Fruit fly (Drosophila melanogaster) whole organism, embryonic: ENCODE measurements around the gene fok.

Experiments
- Atf-2 ChIP-seq: fragments of 200-800 bp; sonication (Bioruptor generic); optimal IDR thresholded peaks from 2 replicates; lab custom pipeline; 2016; ENCODE audit warnings: missing biosample characterization, missing genetic modification characterization
- Bgb ChIP-seq: fragments of 200-800 bp; sonication (Bioruptor generic); IDR thresholded peaks from 2 replicates; pipeline ENCODE4 v1.3.6; 2022; ENCODE audit warnings: missing biosample characterization, missing genetic modification characterization; ENCODE audit not compliant: partially characterized antibody
- CG11560 ChIP-seq: fragments of 200-800 bp; sonication (Bioruptor generic); IDR thresholded peaks from 3 replicates; pipeline ENCODE4 v1.3.6; 2022; ENCODE audit warnings: missing biosample characterization, missing genetic modification characterization
- CG12071 ChIP-seq: fragments of 200-800 bp; sonication (Bioruptor generic); optimal IDR thresholded peaks from 3 replicates; lab custom pipeline; 2018; ENCODE audit warnings: missing biosample characterization, mild to moderate bottlenecking, missing genetic modification characterization
- CG12104 ChIP-seq: fragments of 200-800 bp; sonication (Bioruptor generic); optimal IDR thresholded peaks from 3 replicates; lab custom pipeline; 2016; ENCODE audit warnings: missing biosample characterization, missing genetic modification characterization
- CG14667 ChIP-seq: fragments of 200-800 bp; sonication (Bioruptor generic); IDR thresholded peaks from 2 replicates; pipeline ENCODE4 v1.3.6; 2022; ENCODE audit warnings: missing biosample characterization, missing genetic modification characterization
- CG17361 ChIP-seq: fragments of 200-800 bp; sonication (Bioruptor generic); IDR thresholded peaks from 3 replicates; pipeline ENCODE4 v1.3.6; 2022; ENCODE audit warnings: missing biosample characterization, missing genetic modification characterization
- CG17802 ChIP-seq: fragments of 200-800 bp; sonication (Bioruptor generic); optimal IDR thresholded peaks from 2 replicates; lab custom pipeline; 2018; ENCODE audit warnings: missing biosample characterization, mild to moderate bottlenecking, missing genetic modification characterization, moderate library complexity
- CG1792 ChIP-seq: fragments of 200-800 bp; sonication (Bioruptor generic); optimal IDR thresholded peaks from 2 replicates; lab custom pipeline; 2016; ENCODE audit warnings: missing biosample characterization, missing genetic modification characterization
- CG18599 ChIP-seq: fragments of 200-800 bp; sonication (Bioruptor generic); optimal IDR thresholded peaks from 3 replicates; lab custom pipeline; 2017; ENCODE audit warnings: missing biosample characterization, missing genetic modification characterization, mild to moderate bottlenecking, moderate library complexity, missing genetic modification reagents
- CG2202 ChIP-seq: fragments of 200-800 bp; sonication (Bioruptor generic); optimal IDR thresholded peaks from 2 replicates; lab custom pipeline; 2018; ENCODE audit warnings: missing biosample characterization, mild to moderate bottlenecking, missing genetic modification characterization
- CG31388 ChIP-seq: fragments of 200-800 bp; sonication (Bioruptor generic); optimal IDR thresholded peaks from 2 replicates; lab custom pipeline; 2016; ENCODE audit warnings: missing biosample characterization, missing genetic modification characterization
- CG3163 ChIP-seq: fragments of 200-800 bp; sonication (Bioruptor generic); optimal IDR thresholded peaks from 3 replicates; lab custom pipeline; 2016; ENCODE audit warnings: missing biosample characterization, missing genetic modification characterization
- CG32532 ChIP-seq: fragments of 200-800 bp; sonication (Bioruptor generic); IDR thresholded peaks from 2 replicates; pipeline ENCODE4 v1.3.6; 2022; ENCODE audit warnings: missing biosample characterization, missing genetic modification characterization
- CG33557 ChIP-seq: fragments of 200-800 bp; sonication (Bioruptor generic); optimal IDR thresholded peaks from 2 replicates; lab custom pipeline; 2019; ENCODE audit warnings: missing biosample characterization, mild to moderate bottlenecking, missing genetic modification characterization, moderate library complexity
- CG42726 ChIP-seq: fragments of 200-800 bp; sonication (Bioruptor generic); IDR thresholded peaks from 2 replicates; pipeline ENCODE4 v1.3.6; 2022; ENCODE audit warnings: missing biosample characterization, missing genetic modification characterization; ENCODE audit not compliant: partially characterized antibody
- CTCF ChIP-seq: fragments of 200-800 bp; sonication (Bioruptor generic); optimal IDR thresholded peaks from 2 replicates; lab custom pipeline; 2017; ENCODE audit warnings: missing biosample characterization, mild to moderate bottlenecking, missing genetic modification characterization, moderate library complexity
- D ChIP-seq, 2 experiments: fragments of 200-800 bp in 1 of 2; fragments of >200 bp in 1 of 2; sonication (Bioruptor generic) in 1 of 2; optimal IDR thresholded peaks; 2 replicates in 1 of 2; 3 replicates in 1 of 2; lab custom pipeline; 2017; ENCODE audit warnings: mild to moderate bottlenecking in 1 of 2, missing biosample characterization in 1 of 2, missing genetic modification characterization in 1 of 2, missing genetic modification reagents in 1 of 2
- Dfd ChIP-seq, 2 experiments: fragments of >200 bp; optimal IDR thresholded peaks; 2 replicates each; lab custom pipeline; 2017; ENCODE audit warnings: missing biosample characterization in 2 of 2, missing genetic modification characterization in 2 of 2
- Dip2 ChIP-seq: fragments of 200-800 bp; sonication (Bioruptor generic); IDR thresholded peaks from 2 replicates; pipeline ENCODE4 v1.3.6; 2022; ENCODE audit warnings: missing biosample characterization, missing genetic modification characterization
- Dll ChIP-seq: fragments of 200-800 bp; sonication (Bioruptor generic); IDR thresholded peaks from 4 replicates; pipeline ENCODE4 v1.3.6; 2022; ENCODE audit warnings: missing biosample characterization, missing genetic modification characterization; ENCODE audit not compliant: partially characterized antibody
- Doc2 ChIP-seq: fragments of 200-800 bp; sonication (Bioruptor generic); IDR thresholded peaks from 2 replicates; pipeline ENCODE4 v1.3.6; 2022; ENCODE audit warnings: missing biosample characterization, missing genetic modification characterization
- E2f2 ChIP-seq: fragments of 200-800 bp; sonication (Bioruptor generic); IDR thresholded peaks from 2 replicates; pipeline ENCODE4 v1.3.6; 2022; ENCODE audit warnings: missing biosample characterization, missing genetic modification characterization
- ERR ChIP-seq: fragments of 200-800 bp; sonication (Bioruptor generic); optimal IDR thresholded peaks from 2 replicates; lab custom pipeline; 2016; ENCODE audit warnings: missing biosample characterization, missing genetic modification characterization
- Ets97D ChIP-seq: fragments of 200-800 bp; sonication (Bioruptor generic); optimal IDR thresholded peaks from 3 replicates; lab custom pipeline; 2016; ENCODE audit warnings: missing biosample characterization, missing genetic modification characterization
- Mad ChIP-seq: fragments of 200-800 bp; sonication (Bioruptor generic); optimal IDR thresholded peaks from 2 replicates; lab custom pipeline; 2016; ENCODE audit warnings: missing biosample characterization, missing genetic modification characterization
- Max ChIP-seq: fragments of 200-800 bp; sonication (Bioruptor generic); optimal IDR thresholded peaks from 2 replicates; lab custom pipeline; 2016; ENCODE audit warnings: missing biosample characterization, mild to moderate bottlenecking, missing genetic modification characterization
- NfI ChIP-seq: fragments of 200-800 bp; sonication (Bioruptor generic); optimal IDR thresholded peaks from 3 replicates; lab custom pipeline; 2018; ENCODE audit warnings: missing biosample characterization, mild to moderate bottlenecking, missing genetic modification characterization, moderate library complexity
- Side ChIP-seq: fragments of 200-800 bp; sonication (Bioruptor generic); optimal IDR thresholded peaks from 2 replicates; lab custom pipeline; 2016; ENCODE audit warnings: missing biosample characterization, missing genetic modification characterization
- Taf1 ChIP-seq: fragments of 200-800 bp; sonication (Bioruptor generic); IDR thresholded peaks from 2 replicates; pipeline ENCODE4 v1.3.6; 2022; ENCODE audit warnings: missing biosample characterization, missing genetic modification characterization
- abd-A ChIP-seq: fragments of 200-800 bp; sonication (Bioruptor generic); optimal IDR thresholded peaks from 3 replicates; lab custom pipeline; 2019; ENCODE audit warnings: missing biosample characterization, mild to moderate bottlenecking, missing genetic modification characterization, moderate library complexity
- cad ChIP-seq: fragments of >200 bp; optimal IDR thresholded peaks from 2 replicates; lab custom pipeline; 2017; ENCODE audit warnings: missing biosample characterization, missing genetic modification characterization
- cato ChIP-seq: fragments of 200-800 bp; sonication (Bioruptor generic); optimal IDR thresholded peaks from 2 replicates; lab custom pipeline; 2016; ENCODE audit warnings: missing biosample characterization, missing genetic modification characterization, borderline replicate concordance
- cg ChIP-seq: fragments of 200-800 bp; sonication (Bioruptor generic); optimal IDR thresholded peaks from 3 replicates; lab custom pipeline; 2019; ENCODE audit warnings: missing biosample characterization, mild to moderate bottlenecking, missing genetic modification characterization, moderate library complexity
- chinmo ChIP-seq: fragments of 200-800 bp; sonication (Bioruptor generic); IDR thresholded peaks from 4 replicates; pipeline ENCODE4 v1.3.6; 2022; ENCODE audit warnings: missing biosample characterization, missing genetic modification characterization; ENCODE audit not compliant: partially characterized antibody
- crc ChIP-seq: fragments of 200-800 bp; sonication (Bioruptor generic); optimal IDR thresholded peaks from 2 replicates; lab custom pipeline; 2016; ENCODE audit warnings: missing biosample characterization, missing genetic modification characterization
- ems ChIP-seq: fragments of 200-800 bp; sonication (Bioruptor generic); optimal IDR thresholded peaks from 3 replicates; lab custom pipeline; 2016; ENCODE audit warnings: missing biosample characterization, missing genetic modification characterization
- jigr1 ChIP-seq: fragments of 200-800 bp; sonication (Bioruptor generic); IDR thresholded peaks from 3 replicates; pipeline ENCODE4 v1.3.6; 2022; ENCODE audit warnings: missing biosample characterization, missing genetic modification characterization
- peb ChIP-seq: fragments of 200-800 bp; sonication (Bioruptor generic); IDR thresholded peaks from 2 replicates; pipeline ENCODE4 v1.3.6; 2022; ENCODE audit warnings: missing biosample characterization, missing genetic modification characterization
- pho ChIP-seq: fragments of 200-800 bp; sonication (Bioruptor generic); optimal IDR thresholded peaks from 2 replicates; lab custom pipeline; 2016; ENCODE audit warnings: missing biosample characterization, missing genetic modification characterization
- psq ChIP-seq: fragments of 200-800 bp; sonication (Bioruptor generic); optimal IDR thresholded peaks from 2 replicates; lab custom pipeline; 2017; ENCODE audit warnings: missing biosample characterization, missing genetic modification characterization
- ro ChIP-seq: fragments of 200-800 bp; sonication (Bioruptor generic); IDR thresholded peaks from 2 replicates; pipeline ENCODE4 v1.3.6; 2022; ENCODE audit warnings: missing biosample characterization, missing genetic modification characterization
- sd ChIP-seq: fragments of 200-800 bp; sonication (Bioruptor generic); optimal IDR thresholded peaks from 3 replicates; lab custom pipeline; 2018; ENCODE audit warnings: missing biosample characterization, mild to moderate bottlenecking, missing genetic modification characterization, moderate library complexity
- shn ChIP-seq: fragments of 200-800 bp; sonication (Bioruptor generic); optimal IDR thresholded peaks from 3 replicates; lab custom pipeline; 2016; ENCODE audit warnings: missing biosample characterization, missing genetic modification characterization
- sim ChIP-seq: fragments of 200-800 bp; sonication (Bioruptor generic); IDR thresholded peaks from 2 replicates; pipeline ENCODE4 v1.3.6; 2022; ENCODE audit warnings: missing biosample characterization, missing genetic modification characterization
- trem ChIP-seq: fragments of 200-800 bp; optimal IDR thresholded peaks from 3 replicates; lab custom pipeline; 2019; ENCODE audit warnings: missing biosample characterization, mild to moderate bottlenecking, missing genetic modification characterization, moderate library complexity
- usp ChIP-seq: fragments of >200 bp; optimal IDR thresholded peaks from 2 replicates; lab custom pipeline; 2017; ENCODE audit warnings: missing biosample characterization, missing genetic modification characterization
- vfl ChIP-seq: fragments of 200-800 bp; sonication (Bioruptor generic); optimal IDR thresholded peaks from 2 replicates; lab custom pipeline; 2016; ENCODE audit warnings: missing biosample characterization, missing genetic modification characterization
- wek ChIP-seq: fragments of 200-800 bp; sonication (Bioruptor generic); optimal IDR thresholded peaks from 3 replicates; lab custom pipeline; 2018; ENCODE audit warnings: missing biosample characterization, mild to moderate bottlenecking, missing genetic modification characterization, moderate library complexity

Gene fok

DNA sequence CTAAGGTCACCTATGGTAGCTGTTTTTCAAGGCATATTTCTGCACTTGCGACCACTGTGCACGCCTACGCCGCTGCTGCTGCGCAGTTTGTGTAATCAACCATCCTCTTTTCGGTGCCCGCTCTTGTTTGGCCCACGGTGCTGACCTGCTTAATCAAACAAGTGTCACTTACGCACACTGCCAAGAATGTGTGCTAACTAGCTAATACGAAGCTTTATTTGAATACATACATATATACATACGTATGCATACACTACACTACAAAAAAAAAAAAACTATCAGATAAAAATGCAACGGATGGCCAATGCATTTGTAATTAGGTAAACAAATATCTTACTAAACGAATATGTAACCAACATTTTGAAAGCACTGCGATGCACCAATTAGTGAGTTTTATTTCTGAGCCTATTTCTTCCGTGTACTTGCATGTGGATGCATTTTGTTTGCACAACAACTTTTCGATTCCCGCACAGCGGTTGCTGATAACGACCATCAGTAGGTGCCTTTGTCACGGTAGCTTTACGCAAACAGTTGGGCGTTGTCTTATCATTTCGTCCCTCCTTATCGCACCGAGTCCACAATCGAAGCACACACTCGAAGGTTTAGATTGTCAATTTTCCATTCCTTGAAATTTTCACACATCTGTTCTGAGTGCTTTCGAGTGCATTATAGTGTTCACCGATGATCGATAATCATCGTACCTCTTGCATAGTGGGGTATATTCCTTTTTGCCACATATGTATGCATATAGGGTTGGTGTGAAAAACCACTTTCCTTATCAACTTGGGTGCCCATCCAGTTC, 1.6 kb upstream of the fok start (continued):
- TF ChIP-seq usp (GFP tag; lab: Kevin White, UChicago) (no peak), trem (tag; lab: Kevin White, UChicago) (peak; percentile 71), CG17802 (tag; lab: Kevin White, UChicago) (peak; percentile 61), CG12104 (GFP tag; lab: Kevin White, UChicago) (peak; percentile 68), abd-A (tag; lab: Kevin White, UChicago) (peak; percentile 19), crc (GFP tag; lab: Kevin White, UChicago) (peak; percentile 58), peb (GFP tag; lab: Robert Waterston, UW) (peak; percentile 75), psq (GFP tag; lab: Kevin White, UChicago) (peak; percentile 56), sd (tag; lab: Kevin White, UChicago) (peak; percentile 97), Ets97D (GFP tag; lab: Kevin White, UChicago) (peak; percentile 23), Taf1 (GFP tag; lab: Robert Waterston, UW) (peak; percentile 42; the same call in 1 of the 2 replicates), Atf-2 (GFP tag; lab: Kevin White, UChicago) (peak; percentile 79), chinmo (GFP tag; lab: Robert Waterston, UW) (peak; percentile 91; the same call in 3 of the 4 replicates), NfI (GFP tag; lab: Kevin White, UChicago) (peak; percentile 78), ro (GFP tag; lab: Robert Waterston, UW) (no peak; the same call in 1 of the 2 replicates), Dip2 (GFP tag; lab: Robert Waterston, UW) (no peak; the same call in 1 of the 2 replicates), Bgb (GFP tag; lab: Robert Waterston, UW) (peak; percentile 52), CG1792 (GFP tag; lab: Kevin White, UChicago) (peak; percentile 43), D (optimal IDR thresholded peaks at IDR 0.05; lab: Kevin White, UChicago) (no peak), D (GFP tag; optimal IDR thresholded peaks at IDR 0.05; lab: Kevin White, UChicago) (peak; percentile 83), CTCF (GFP tag; lab: Kevin White, UChicago) (peak; percentile 40), Mad (GFP tag; lab: Kevin White, UChicago) (peak; percentile 74), Dfd (GFP tag; optimal IDR thresholded peaks at IDR 0.05; lab: Kevin White, UChicago) (no peak), cad (GFP tag; lab: Kevin White, UChicago) (no peak), CG31388 (GFP tag; lab: Kevin White, UChicago) (no peak), sim (GFP tag; lab: Robert Waterston, UW) (peak; percentile 59; the same call in 1 of the 2 replicates), wek (GFP tag; lab: Kevin White, UChicago) (peak; percentile 60), CG42726 (GFP tag; lab: Robert Waterston, UW) (no peak), Side (GFP tag; lab: Kevin White, UChicago) (peak; percentile 81), CG33557 (GFP tag; lab: Kevin White, UChicago) (peak; percentile 65), cg (peak; percentile 64), jigr1 (GFP tag; lab: Robert Waterston, UW) (peak; percentile 71; the same call in 2 of the 3 replicates), pho (GFP tag; lab: Kevin White, UChicago) (peak; percentile 81), CG14667 (GFP tag; lab: Robert Waterston, UW) (peak; percentile 82), Dll (GFP tag; lab: Robert Waterston, UW) (no peak), Max (GFP tag; lab: Kevin White, UChicago) (peak; percentile 73), CG3163 (peak; percentile 54), CG17361 (GFP tag; lab: Robert Waterston, UW) (peak; percentile 83), CG32532 (GFP tag; lab: Robert Waterston, UW) (peak; percentile 73), Doc2 (GFP tag; lab: Robert Waterston, UW) (peak; percentile 42; the same call in 1 of the 2 replicates), CG12071 (GFP tag; lab: Kevin White, UChicago) (peak; percentile 83), ems (GFP tag; lab: Kevin White, UChicago) (peak; percentile 75), shn (GFP tag; lab: Kevin White, UChicago) (peak; percentile 47), CG11560 (tag; lab: Robert Waterston, UW) (0 out of 3 replicates have a peak, but pooled peaks have one; percentile 45), cato (GFP tag; lab: Kevin White, UChicago) (peak; percentile 62), ERR (GFP tag; lab: Kevin White, UChicago) (peak; percentile 6), CG18599 (peak; percentile 87), vfl (GFP tag; lab: Kevin White, UChicago) (peak; percentile 11), E2f2 (peak; percentile 70), CG2202 (tag; lab: Kevin White, UChicago) (peak; percentile 70)
